Worm (Caenorhabditis elegans) whole organism, late embryonic: ENCODE data around the gene srd-56.

Experiments used
- C08G9.2 ChIP-seq: sonication (generic microtip); optimal IDR thresholded peaks from 2 replicates; lab custom pipeline; 2016; ENCODE audit warnings: mild to moderate bottlenecking, missing genetic modification characterization, moderate library complexity, missing compliant biosample characterization
- C38D4.7 ChIP-seq: fragments of 200-800 bp; sonication (Bioruptor generic); optimal IDR thresholded peaks from 2 replicates; lab custom pipeline; 2018; ENCODE audit warnings: mild to moderate bottlenecking, missing genetic modification characterization, moderate library complexity, missing compliant biosample characterization
- F13H6.1 ChIP-seq: sonication (generic microtip); optimal IDR thresholded peaks from 2 replicates; lab custom pipeline; 2016; ENCODE audit warnings: missing genetic modification characterization, missing compliant biosample characterization
- K02D7.2 ChIP-seq: sonication (generic microtip); optimal IDR thresholded peaks from 2 replicates; lab custom pipeline; 2017; ENCODE audit warnings: mild to moderate bottlenecking, missing genetic modification characterization, missing compliant biosample characterization
- K09A11.1 ChIP-seq: sonication (generic microtip); optimal IDR thresholded peaks from 2 replicates; lab custom pipeline; 2017; ENCODE audit warnings: antibody characterized with exemption, mild to moderate bottlenecking, missing genetic modification characterization, missing compliant biosample characterization; ENCODE audit not compliant: insufficient read depth
- Y22D7AL.16 ChIP-seq: sonication (generic microtip); optimal IDR thresholded peaks from 2 replicates; lab custom pipeline; 2016; ENCODE audit warnings: missing genetic modification characterization, missing compliant biosample characterization
- ahr-1 ChIP-seq: sonication (generic microtip); optimal IDR thresholded peaks from 2 replicates; lab custom pipeline; 2016; ENCODE audit warnings: missing genetic modification characterization, missing compliant biosample characterization
- ama-1 ChIP-seq: fragments of 150-350 bp; optimal IDR thresholded peaks from 2 replicates; lab custom pipeline; 2014
- ceh-14 ChIP-seq: sonication (generic microtip); optimal IDR thresholded peaks from 2 replicates; lab custom pipeline; 2016; ENCODE audit warnings: missing genotype, missing genetic modification characterization, missing compliant biosample characterization
- ceh-18 ChIP-seq: sonication (generic microtip); optimal IDR thresholded peaks from 2 replicates; lab custom pipeline; 2016; ENCODE audit warnings: missing genetic modification characterization, missing compliant biosample characterization
- ceh-2 ChIP-seq: sonication (generic microtip); optimal IDR thresholded peaks from 2 replicates; lab custom pipeline; 2016; ENCODE audit warnings: missing genotype, missing genetic modification characterization, missing compliant biosample characterization
- ceh-22 ChIP-seq: sonication (generic microtip); optimal IDR thresholded peaks from 2 replicates; lab custom pipeline; 2017; ENCODE audit warnings: missing biosample characterization, missing genetic modification characterization
- ceh-24 ChIP-seq: sonication (generic microtip); optimal IDR thresholded peaks from 2 replicates; lab custom pipeline; 2016; ENCODE audit warnings: mild to moderate bottlenecking, missing genetic modification characterization, missing compliant biosample characterization
- ceh-31 ChIP-seq: sonication (generic microtip); optimal IDR thresholded peaks from 2 replicates; lab custom pipeline; 2016; ENCODE audit warnings: missing genetic modification characterization, missing compliant biosample characterization
- ceh-45 ChIP-seq: fragments of 200-800 bp; sonication (Bioruptor generic); IDR thresholded peaks from 2 replicates; pipeline ENCODE4 v1.3.6; 2022; ENCODE audit warnings: missing genetic modification reagents, missing genetic modification characterization, missing compliant biosample characterization
- ceh-48 ChIP-seq: sonication (generic microtip); optimal IDR thresholded peaks from 2 replicates; lab custom pipeline; 2016; ENCODE audit warnings: missing genetic modification characterization, inconsistent platforms, missing compliant biosample characterization
- ceh-6 ChIP-seq: fragments of 200-800 bp; sonication (Bioruptor generic); optimal IDR thresholded peaks from 2 replicates; lab custom pipeline; 2018; ENCODE audit warnings: mild to moderate bottlenecking, missing genetic modification characterization, missing compliant biosample characterization
- ceh-9 ChIP-seq: sonication (generic microtip); optimal IDR thresholded peaks from 2 replicates; lab custom pipeline; 2016; ENCODE audit warnings: mild to moderate bottlenecking, missing genetic modification characterization, inconsistent platforms, missing compliant biosample characterization
- dve-1 ChIP-seq: sonication (generic microtip); optimal IDR thresholded peaks from 2 replicates; lab custom pipeline; 2017; ENCODE audit warnings: antibody characterized with exemption, mild to moderate bottlenecking, missing genetic modification characterization, missing compliant biosample characterization
- elt-2 ChIP-seq: sonication (generic microtip); optimal IDR thresholded peaks from 2 replicates; lab custom pipeline; 2016; ENCODE audit warnings: missing genetic modification reagents, missing genetic modification characterization, missing compliant biosample characterization
- elt-4 ChIP-seq: sonication (generic microtip); optimal IDR thresholded peaks from 2 replicates; lab custom pipeline; 2016; ENCODE audit warnings: missing genetic modification characterization, missing compliant biosample characterization
- ets-4 ChIP-seq: sonication (generic microtip); optimal IDR thresholded peaks from 2 replicates; lab custom pipeline; 2016; ENCODE audit warnings: missing genetic modification characterization, missing compliant biosample characterization
- eyg-1 ChIP-seq: sonication (generic microtip); optimal IDR thresholded peaks from 2 replicates; lab custom pipeline; 2016; ENCODE audit warnings: missing genotype, missing genetic modification characterization, missing compliant biosample characterization
- fax-1 ChIP-seq: sonication (generic microtip); optimal IDR thresholded peaks from 2 replicates; lab custom pipeline; 2016; ENCODE audit warnings: missing genotype, missing genetic modification characterization, missing compliant biosample characterization
- gmeb-2 ChIP-seq: sonication (generic microtip); optimal IDR thresholded peaks from 2 replicates; lab custom pipeline; 2016; ENCODE audit warnings: missing genetic modification characterization, inconsistent platforms, missing compliant biosample characterization
- hlh-30 ChIP-seq: sonication (generic microtip); optimal IDR thresholded peaks from 2 replicates; lab custom pipeline; 2017; ENCODE audit warnings: antibody characterized with exemption, missing genetic modification characterization, missing compliant biosample characterization; ENCODE audit not compliant: insufficient read depth
- hlh-8 ChIP-seq: sonication (generic microtip); optimal IDR thresholded peaks from 2 replicates; lab custom pipeline; 2016; ENCODE audit warnings: missing genotype, missing genetic modification characterization, missing compliant biosample characterization
- lim-6 ChIP-seq: sonication (generic microtip); optimal IDR thresholded peaks from 2 replicates; lab custom pipeline; 2016; ENCODE audit warnings: missing genetic modification characterization, missing compliant biosample characterization
- lin-11 ChIP-seq: fragments of 200-800 bp; sonication (Bioruptor generic); optimal IDR thresholded peaks from 2 replicates; lab custom pipeline; 2018; ENCODE audit warnings: mild to moderate bottlenecking, missing genetic modification characterization, missing compliant biosample characterization
- madf-2 ChIP-seq: sonication (generic microtip); optimal IDR thresholded peaks from 2 replicates; lab custom pipeline; 2017; ENCODE audit warnings: missing genetic modification characterization, missing compliant biosample characterization
- mec-3 ChIP-seq: sonication (generic microtip); optimal IDR thresholded peaks from 2 replicates; lab custom pipeline; 2016; ENCODE audit warnings: borderline replicate concordance, missing genetic modification characterization, missing compliant biosample characterization
- nfya-1 ChIP-seq: sonication (generic microtip); optimal IDR thresholded peaks from 2 replicates; lab custom pipeline; 2017; ENCODE audit warnings: missing genetic modification characterization, mild to moderate bottlenecking, missing compliant biosample characterization, antibody characterized with exemption, moderate library complexity
- nhr-232 ChIP-seq: sonication (generic microtip); optimal IDR thresholded peaks from 2 replicates; lab custom pipeline; 2016; ENCODE audit warnings: missing genetic modification characterization, missing compliant biosample characterization
- npax-4 ChIP-seq: sonication (generic microtip); optimal IDR thresholded peaks from 2 replicates; lab custom pipeline; 2016; ENCODE audit warnings: missing genetic modification characterization, missing compliant biosample characterization
- pag-3 ChIP-seq: sonication (generic microtip); optimal IDR thresholded peaks from 2 replicates; lab custom pipeline; 2016; ENCODE audit warnings: missing compliant biosample characterization, missing genetic modification characterization, borderline replicate concordance
- pax-1 ChIP-seq: fragments of 150-350 bp; optimal IDR thresholded peaks from 2 replicates; lab custom pipeline; 2014; ENCODE audit warnings: missing biosample characterization, missing genetic modification characterization
- pha-2 ChIP-seq: sonication (generic microtip); optimal IDR thresholded peaks from 2 replicates; lab custom pipeline; 2017; ENCODE audit warnings: mild to moderate bottlenecking, missing genetic modification characterization, missing compliant biosample characterization
- pqm-1 ChIP-seq: sonication (generic microtip); optimal IDR thresholded peaks from 2 replicates; lab custom pipeline; 2016; ENCODE audit warnings: missing genetic modification characterization, missing compliant biosample characterization
- pros-1 ChIP-seq: fragments of 150-350 bp; optimal IDR thresholded peaks from 2 replicates; lab custom pipeline; 2014; ENCODE audit warnings: missing biosample characterization, missing genetic modification reagents, missing genetic modification characterization
- sox-4 ChIP-seq: sonication (generic microtip); optimal IDR thresholded peaks from 2 replicates; lab custom pipeline; 2017; ENCODE audit warnings: mild to moderate bottlenecking, missing genetic modification characterization, inconsistent platforms, missing compliant biosample characterization
- syd-9 ChIP-seq: sonication (generic microtip); optimal IDR thresholded peaks from 2 replicates; lab custom pipeline; 2016; ENCODE audit warnings: mild to moderate bottlenecking, missing genetic modification characterization, moderate library complexity, missing compliant biosample characterization
- tbx-2 ChIP-seq: sonication (generic microtip); optimal IDR thresholded peaks from 2 replicates; lab custom pipeline; 2016; ENCODE audit warnings: missing genetic modification characterization, missing compliant biosample characterization
- tbx-7 ChIP-seq: sonication (generic microtip); optimal IDR thresholded peaks from 2 replicates; lab custom pipeline; 2016; ENCODE audit warnings: missing genotype, missing genetic modification characterization, missing compliant biosample characterization
- unc-3 ChIP-seq, 2 experiments: fragments of 200-800 bp in 1 of 2; sonication (Bioruptor generic) in 1 of 2; sonication (generic microtip) in 1 of 2; conservative IDR thresholded peaks in 1 of 2; optimal IDR thresholded peaks in 1 of 2; 2 replicates each; pipeline versions ENCODE4 v1.3.6 to Lab custom; 2016 to 2022; ENCODE audit warnings: missing compliant biosample characterization in 2 of 2, missing genetic modification characterization in 2 of 2, missing genetic modification reagents in 1 of 2
- unc-42 ChIP-seq: sonication (generic microtip); optimal IDR thresholded peaks from 2 replicates; lab custom pipeline; 2016; ENCODE audit warnings: missing genotype, missing genetic modification characterization, missing compliant biosample characterization
- unc-86 ChIP-seq: sonication (generic microtip); optimal IDR thresholded peaks from 2 replicates; lab custom pipeline; 2016; ENCODE audit warnings: missing genetic modification characterization, missing compliant biosample characterization
- zip-5 ChIP-seq: sonication (generic microtip); optimal IDR thresholded peaks from 2 replicates; lab custom pipeline; 2016; ENCODE audit warnings: missing genetic modification characterization, missing compliant biosample characterization
- ztf-16 ChIP-seq: sonication (generic microtip); optimal IDR thresholded peaks from 2 replicates; lab custom pipeline; 2017; ENCODE audit warnings: missing genetic modification characterization, missing compliant biosample characterization

Gene srd-56

ce11 chrII:7186117-7186516, 16.9 kb downstream of the srd-56 start:
- no peak for TF ChIP-seq ceh-2 (tag; lab: Kevin White, UChicago)
- TF ChIP-seq ceh-14 (tag; lab: Kevin White, UChicago), result no peak
- no peak for TF ChIP-seq F13H6.1 (tag; lab: Kevin White, UChicago)
- TF ChIP-seq nhr-232 (tag; lab: Kevin White, UChicago), result no peak
- TF ChIP-seq ceh-48 (tag; lab: Kevin White, UChicago), result no peak
- TF ChIP-seq unc-86, result no peak
- no peak for TF ChIP-seq unc-3 (GFP tag; conservative IDR thresholded peaks at IDR 0.05; lab: Robert Waterston, UW)
- no peak for TF ChIP-seq unc-3 (tag; optimal IDR thresholded peaks at IDR 0.05; lab: Kevin White, UChicago)
- TF ChIP-seq npax-4 (tag; lab: Kevin White, UChicago), result no peak
- no peak for TF ChIP-seq elt-4
- TF ChIP-seq K02D7.2, result no peak
- TF ChIP-seq Y22D7AL.16, result no peak
- TF ChIP-seq ceh-45 (GFP tag; lab: Robert Waterston, UW), result no peak
- no peak for TF ChIP-seq pha-2 (tag; lab: Kevin White, UChicago)
- TF ChIP-seq ceh-31 (tag; lab: Kevin White, UChicago), result no peak
- no peak for TF ChIP-seq pag-3 (tag; lab: Kevin White, UChicago)
- no peak for TF ChIP-seq ama-1 (lab: Kevin White, UChicago)
- no peak for TF ChIP-seq pqm-1 (tag; lab: Kevin White, UChicago)
- no peak for TF ChIP-seq dve-1
- no peak for TF ChIP-seq mec-3

ce11 chrII:7183493-7184272, 19.3 kb downstream of the srd-56 start, which contains the start of gene pdl-1:
Gene pdl-1, plus strand, starts transcription at chrII:7183801.
- TF ChIP-seq pqm-1 (tag; lab: Kevin White, UChicago) (peak; percentile 84), lim-6 (tag; lab: Kevin White, UChicago) (peak; percentile 61), elt-4 (peak; percentile 84), unc-42 (tag; lab: Kevin White, UChicago) (peak; percentile 74), tbx-2 (tag; lab: Kevin White, UChicago) (peak; percentile 96), ceh-9 (tag; lab: Kevin White, UChicago) (peak; percentile 85), elt-2 (peak; percentile 94), ceh-6 (GFP tag; lab: Kevin White, UChicago) (peak; percentile 92), ztf-16 (tag; lab: Kevin White, UChicago) (peak; percentile 95), mec-3 (peak; percentile 80), eyg-1 (peak; percentile 90), K09A11.1 (tag; lab: Kevin White, UChicago) (peak; percentile 72), hlh-8 (tag; lab: Kevin White, UChicago) (peak; percentile 86), ceh-18 (tag; lab: Kevin White, UChicago) (peak; percentile 86), ets-4 (no peak), F13H6.1 (tag; lab: Kevin White, UChicago) (peak; percentile 79), pros-1 (peak; percentile 83), tbx-7 (tag; lab: Kevin White, UChicago) (peak; percentile 72), hlh-30 (tag; lab: Kevin White, UChicago) (peak; percentile 68), ceh-48 (tag; lab: Kevin White, UChicago) (peak; percentile 85), unc-86 (peak; percentile 91), ahr-1 (peak; percentile 76), gmeb-2 (tag; lab: Kevin White, UChicago) (peak; percentile 94), lin-11 (tag; lab: Kevin White, UChicago) (peak; percentile 89), ceh-31 (tag; lab: Kevin White, UChicago) (peak; percentile 86), pha-2 (tag; lab: Kevin White, UChicago) (peak; percentile 91), nfya-1 (peak; percentile 54), C38D4.7 (GFP tag; lab: Kevin White, UChicago) (peak; percentile 94), ceh-22 (tag; lab: Kevin White, UChicago) (no peak), fax-1 (tag; lab: Kevin White, UChicago) (peak; percentile 88), sox-4 (tag; lab: Kevin White, UChicago) (peak; percentile 94), madf-2 (tag; lab: Kevin White, UChicago) (peak; percentile 92), ama-1 (lab: Kevin White, UChicago) (no peak), syd-9 (tag; lab: Kevin White, UChicago) (peak; percentile 95), npax-4 (tag; lab: Kevin White, UChicago) (peak; percentile 74), zip-5 (peak; percentile 81), C08G9.2 (tag; lab: Kevin White, UChicago) (peak; percentile 88), nhr-232 (tag; lab: Kevin White, UChicago) (peak; percentile 92), pax-1 (no peak), ceh-24 (tag; lab: Kevin White, UChicago) (peak; percentile 73)
